Worm (Caenorhabditis elegans) whole organism, young adult: ENCODE results near the gene C55C3.8.
"Not testable (repeated sequence)": the region's sequence is repeated elsewhere in the genome, so short reads cannot be mapped to it uniquely, and the experiment has no call there.

ENCODE experiments used
- F37B4.10 ChIP-seq: fragments of 200-800 bp; sonication (Bioruptor generic); IDR thresholded peaks from 2 replicates; pipeline ENCODE4 v1.3.6; 2022; ENCODE audit warnings: missing genetic modification characterization, missing compliant biosample characterization
- ama-1 ChIP-seq, 3 experiments: fragments of 150-350 bp in 1 of 3; sonication (generic microtip) in 2 of 3; optimal IDR thresholded peaks; 2 replicates each; lab custom pipeline; 2014 to 2018; ENCODE audit warnings: missing biosample characterization in 2 of 3, missing genetic modification characterization in 2 of 3, missing genetic modification reagents in 2 of 3
- lin-26 ChIP-seq: fragments of 200-800 bp; sonication (Bioruptor generic); IDR thresholded peaks from 2 replicates; pipeline ENCODE4 v1.3.6; 2022; ENCODE audit warnings: missing genetic modification reagents, missing genetic modification characterization, missing compliant biosample characterization
- pha-4 ChIP-seq: fragments of 150-350 bp; sonication (generic microtip); optimal IDR thresholded peaks from 2 replicates; lab custom pipeline; 2014; ENCODE audit warnings: missing biosample characterization, missing genetic modification reagents, missing genetic modification characterization
- snpc-1.3 ChIP-seq: sonication (generic microtip); optimal IDR thresholded peaks from 2 replicates; lab custom pipeline; 2017; ENCODE audit warnings: missing genetic modification characterization, mild to moderate bottlenecking, missing compliant biosample characterization, antibody characterized with exemption, moderate library complexity, missing genotype, missing genetic modification reagents; ENCODE audit not compliant: insufficient read depth
- snpc-4 ChIP-seq, 5 experiments: fragments of 150-350 bp in 1 of 5; sonication (generic microtip) in 4 of 5; optimal IDR thresholded peaks; 2 replicates each; lab custom pipeline; 2014 to 2018; ENCODE audit warnings: missing genetic modification characterization in 5 of 5, missing biosample characterization in 3 of 5, antibody characterized with exemption in 2 of 5, mild to moderate bottlenecking in 2 of 5, missing compliant biosample characterization in 2 of 5, missing genotype in 2 of 5, moderate library complexity in 2 of 5, missing genetic modification reagents in 1 of 5
- tbx-9 ChIP-seq: sonication (generic microtip); optimal IDR thresholded peaks from 2 replicates; lab custom pipeline; 2016; ENCODE audit warnings: borderline replicate concordance, missing genetic modification characterization, inconsistent platforms, missing compliant biosample characterization
- unc-130 ChIP-seq: sonication (generic microtip); optimal IDR thresholded peaks from 2 replicates; lab custom pipeline; 2016; ENCODE audit warnings: missing genetic modification reagents, missing genetic modification characterization, missing compliant biosample characterization
- ztf-6 ChIP-seq: fragments of 200-800 bp; sonication (Bioruptor generic); IDR thresholded peaks from 2 replicates; pipeline ENCODE4 v1.3.6; 2022; ENCODE audit warnings: missing genetic modification reagents, missing genetic modification characterization, missing compliant biosample characterization

DNA sequence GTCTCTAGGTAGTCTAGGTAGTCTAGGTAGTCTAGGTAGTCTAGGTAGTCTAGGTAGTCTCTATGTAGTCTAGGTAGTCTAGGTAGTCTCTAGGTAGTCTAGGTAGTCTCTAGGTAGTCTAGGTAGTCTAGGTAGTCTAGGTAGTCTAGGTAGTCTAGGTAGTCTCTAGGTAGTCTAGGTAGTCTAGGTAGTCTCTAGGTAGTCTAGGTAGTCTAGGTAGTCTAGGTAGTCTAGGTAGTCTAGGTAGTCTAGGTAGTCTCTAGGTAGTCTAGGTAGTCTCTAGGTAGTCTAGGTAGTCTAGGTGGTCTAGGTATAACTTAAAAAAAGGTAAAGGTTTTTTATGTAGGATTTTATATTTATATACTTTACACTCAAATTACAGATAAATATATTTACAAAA is 359 bp downstream of the C55C3.8 start:
- not testable (repeated sequence) for TF ChIP-seq snpc-4 (GFP tag; optimal IDR thresholded peaks at IDR 0.05; lab: Kevin White, UChicago); snpc-4 (tag; optimal IDR thresholded peaks at IDR 0.05; lab: Kevin White, UChicago); tbx-9 (tag; lab: Kevin White, UChicago); ama-1 (optimal IDR thresholded peaks at IDR 0.05; lab: Kevin White, UChicago); ama-1 (GFP tag; optimal IDR thresholded peaks at IDR 0.05; lab: Kevin White, UChicago); pha-4 (tag; lab: Kevin White, UChicago); lin-26 (GFP tag; lab: Robert Waterston, UW); unc-130 (GFP tag; lab: Kevin White, UChicago); snpc-1.3; ztf-6 (GFP tag; lab: Robert Waterston, UW); F37B4.10 (GFP tag; lab: Robert Waterston, UW)
